Fruit fly (Drosophila melanogaster): ENCODE data around the gene Dus4.

DNA sequence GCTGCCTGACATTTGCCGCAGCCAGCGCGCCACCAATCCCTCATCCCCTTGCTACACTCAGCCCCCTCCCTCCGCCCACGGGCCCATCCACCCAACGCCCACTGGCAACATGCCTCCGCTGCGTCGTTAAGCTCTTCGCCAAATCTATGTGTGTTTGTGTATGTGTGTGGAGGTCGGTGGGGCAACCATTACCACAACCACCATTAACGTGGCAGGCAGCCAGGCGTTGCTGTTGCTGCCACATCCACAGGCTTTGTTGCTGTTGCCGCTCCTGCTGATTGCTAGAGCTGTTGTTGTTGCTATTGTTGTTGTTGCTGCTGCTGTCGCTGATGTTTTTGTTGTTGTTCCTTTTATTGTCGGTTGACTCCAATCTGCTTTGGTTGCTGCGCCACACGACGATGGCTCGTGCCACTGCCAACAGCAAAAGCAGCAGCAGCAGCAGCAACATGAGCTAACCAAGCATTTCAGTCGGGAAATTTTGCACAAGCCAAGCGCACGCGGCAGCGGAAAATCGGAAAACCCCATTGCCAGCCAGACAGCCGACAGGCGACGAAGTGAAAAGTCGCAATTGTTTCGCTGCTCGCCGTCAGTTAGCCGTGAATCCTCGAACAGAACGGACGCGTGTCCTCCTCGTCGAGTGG, 35.7 kb upstream of the Dus4 start, which contains the start of gene Sidpn:
- no peak for TF ChIP-seq dan (GFP tag; IDR thresholded peaks at IDR 0.05)
- no peak for TF ChIP-seq Gsc (GFP tag; IDR thresholded peaks at IDR 0.05)
- no peak for TF ChIP-seq bbx (GFP tag; IDR thresholded peaks at IDR 0.05; ENCODE audit: partially characterized antibody)
- TF ChIP-seq CG30403 (GFP tag; optimal IDR thresholded peaks at IDR 0.05) = no peak
- TF ChIP-seq Spps (tag; optimal IDR thresholded peaks at IDR 0.05) = no peak
- TF ChIP-seq sisA (GFP tag; IDR thresholded peaks at IDR 0.05) = no peak
- TF ChIP-seq Sox102F (GFP tag; optimal IDR thresholded peaks at IDR 0.05) = no peak
- TF ChIP-seq vfl (GFP tag; optimal IDR thresholded peaks at IDR 0.05) = no peak
- TF ChIP-seq CG8290 (GFP tag; optimal IDR thresholded peaks at IDR 0.05) = no peak
- no peak for TF ChIP-seq CG8290 (tag; optimal IDR thresholded peaks at IDR 0.05)
- no peak for TF ChIP-seq gsb (GFP tag; IDR thresholded peaks at IDR 0.05)
- TF ChIP-seq tgo (GFP tag; IDR thresholded peaks at IDR 0.05) = no peak

Measured in whole organism, embryonic.